Fruit fly (Drosophila melanogaster): ENCODE measurements around the gene robo2.

robo2 gene

DNA sequence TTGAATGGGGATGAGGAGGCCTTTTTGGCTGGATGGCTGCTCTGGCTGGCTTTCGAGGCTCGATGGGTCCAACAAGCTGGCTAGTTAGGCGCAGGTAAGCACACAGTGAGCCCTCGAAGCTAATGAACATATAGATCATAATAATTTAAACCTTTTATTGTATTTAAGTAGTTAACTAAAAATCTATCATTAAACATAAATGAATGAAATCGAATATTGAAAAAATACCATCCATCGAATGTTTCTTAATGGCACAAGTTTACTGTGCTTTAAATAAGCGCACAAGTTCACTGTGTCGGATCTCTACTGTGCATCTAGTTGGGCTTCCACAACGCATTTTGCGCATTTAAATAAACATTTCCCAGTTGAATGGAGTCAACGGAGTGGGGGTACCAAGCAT is 39.1 kb upstream of the robo2 start (continued):
- no peak for TF ChIP-seq CG8632 (GFP tag; optimal IDR thresholded peaks at IDR 0.05)
- peak; percentile 44 for TF ChIP-seq OdsH (GFP tag; optimal IDR thresholded peaks at IDR 0.05)
- TF ChIP-seq Met (GFP tag; optimal IDR thresholded peaks at IDR 0.05), result peak; percentile 2
- TF ChIP-seq CG1621 (tag; optimal IDR thresholded peaks at IDR 0.05), result peak; percentile 40
- no peak for TF ChIP-seq CG11902 (GFP tag; optimal IDR thresholded peaks at IDR 0.05)
- peak; percentile 54 for TF ChIP-seq spab (GFP tag; optimal IDR thresholded peaks at IDR 0.05)
- TF ChIP-seq vri (GFP tag; optimal IDR thresholded peaks at IDR 0.05), result no peak
- peak; percentile 26 for TF ChIP-seq Sox14 (GFP tag; optimal IDR thresholded peaks at IDR 0.05)
- peak; percentile 55 for TF ChIP-seq CG3032 (tag; optimal IDR thresholded peaks at IDR 0.05)
- peak; percentile 20 for TF ChIP-seq CG34406 (GFP tag; optimal IDR thresholded peaks at IDR 0.05)
- no peak for TF ChIP-seq Hr38 (GFP tag; optimal IDR thresholded peaks at IDR 0.05)
- peak; percentile 56 for TF ChIP-seq CG10669 (GFP tag; optimal IDR thresholded peaks at IDR 0.05)
- TF ChIP-seq CG3919 (GFP tag; optimal IDR thresholded peaks at IDR 0.05), result peak; percentile 57
- peak; percentile 53 for TF ChIP-seq CG32006 (GFP tag; optimal IDR thresholded peaks at IDR 0.05)
- no peak; the same call in 2 of the 3 replicates for TF ChIP-seq CG8119 (GFP tag; IDR thresholded peaks at IDR 0.05)
- no peak for TF ChIP-seq CG9139 (GFP tag; optimal IDR thresholded peaks at IDR 0.05)
- peak; percentile 30 for TF ChIP-seq CG4318 (GFP tag; optimal IDR thresholded peaks at IDR 0.05)
- no peak for TF ChIP-seq CG16779 (tag; optimal IDR thresholded peaks at IDR 0.05)
- peak; percentile 23 for TF ChIP-seq fd59A (GFP tag; optimal IDR thresholded peaks at IDR 0.05)
- TF ChIP-seq fd85E (GFP tag; optimal IDR thresholded peaks at IDR 0.05), result no peak
- peak in 1 of 2 experiments; percentile 38 for TF ChIP-seq salr (GFP tag; optimal IDR thresholded peaks at IDR 0.05)
- TF ChIP-seq Hr4 (GFP tag; optimal IDR thresholded peaks at IDR 0.05), result peak; percentile 41

DNA sequence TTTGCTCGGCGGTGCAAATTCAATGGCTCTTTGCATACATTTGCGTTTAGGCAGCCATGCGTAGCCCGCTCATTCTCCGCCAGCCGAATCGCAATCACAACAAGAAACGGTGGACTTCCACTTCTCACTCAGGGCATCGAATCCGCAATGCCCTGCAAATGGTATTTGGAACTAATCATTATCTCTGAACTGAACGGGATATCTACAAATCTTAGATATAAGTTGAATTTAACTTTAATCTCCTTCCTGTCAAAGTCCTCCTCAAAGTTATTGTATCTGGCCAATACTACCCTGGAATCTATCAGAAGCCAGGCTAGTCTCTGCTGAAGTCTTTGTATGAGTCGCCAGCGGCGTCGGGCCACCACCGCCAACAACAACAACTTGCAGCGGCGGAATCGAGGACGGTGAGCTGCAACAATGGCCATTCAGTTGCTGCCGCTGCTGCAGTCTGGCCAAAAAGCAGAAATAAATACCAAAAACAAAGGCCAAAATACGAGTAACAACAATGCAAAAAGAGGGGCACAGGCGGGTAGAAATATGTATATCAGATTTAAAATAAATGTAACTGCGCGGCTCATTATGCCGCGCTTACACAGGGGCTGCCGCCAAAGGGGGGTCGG is 38.4 kb upstream of the robo2 start:
- TF ChIP-seq Smox (GFP tag; optimal IDR thresholded peaks at IDR 0.05), result peak; percentile 43
- TF ChIP-seq CG11294 (GFP tag; IDR thresholded peaks at IDR 0.05), result peak; percentile 62
- TF ChIP-seq Hr38 (GFP tag; optimal IDR thresholded peaks at IDR 0.05), result no peak
- TF ChIP-seq CG6792 (GFP tag; optimal IDR thresholded peaks at IDR 0.05), result peak; percentile 58
- peak; percentile 51 for TF ChIP-seq cyc (GFP tag; optimal IDR thresholded peaks at IDR 0.05)
- TF ChIP-seq pdm3 (GFP tag; optimal IDR thresholded peaks at IDR 0.05), result peak; percentile 70
- peak; percentile 27 for TF ChIP-seq Sox15 (GFP tag; optimal IDR thresholded peaks at IDR 0.05)
- peak; percentile 81 for TF ChIP-seq CG32006 (GFP tag; optimal IDR thresholded peaks at IDR 0.05)
- TF ChIP-seq Lpt (GFP tag; optimal IDR thresholded peaks at IDR 0.05), result peak; percentile 55
- peak; percentile 48 for TF ChIP-seq CG7368 (GFP tag; optimal IDR thresholded peaks at IDR 0.05)
- TF ChIP-seq CG10631 (GFP tag; optimal IDR thresholded peaks at IDR 0.05), result peak; percentile 78
- TF ChIP-seq fd59A (GFP tag; optimal IDR thresholded peaks at IDR 0.05), result peak; percentile 65
- peak; percentile 43 for TF ChIP-seq CG31627 (GFP tag; optimal IDR thresholded peaks at IDR 0.05)
- peak; percentile 76 for TF ChIP-seq dsx (GFP tag; optimal IDR thresholded peaks at IDR 0.05; ENCODE audit: poor library complexity, severe bottlenecking)
- peak; percentile 29 for TF ChIP-seq CG8632 (GFP tag; optimal IDR thresholded peaks at IDR 0.05)
- TF ChIP-seq CG8119 (GFP tag; IDR thresholded peaks at IDR 0.05), result peak; percentile 75
- TF ChIP-seq Gug (GFP tag; IDR thresholded peaks at IDR 0.05), result peak; percentile 56
- peak in 1 of 2 experiments; percentile 58 for TF ChIP-seq ss (GFP tag; optimal IDR thresholded peaks at IDR 0.05)
- no peak for TF ChIP-seq Eip93F (GFP tag; optimal IDR thresholded peaks at IDR 0.05)
- TF ChIP-seq CG4318 (GFP tag; optimal IDR thresholded peaks at IDR 0.05), result peak; percentile 50
- TF ChIP-seq CG11762 (GFP tag; optimal IDR thresholded peaks at IDR 0.05; ENCODE audit: insufficient read depth), result peak; percentile 38
- no peak for TF ChIP-seq vri (GFP tag; optimal IDR thresholded peaks at IDR 0.05)
- TF ChIP-seq CG1621 (tag; optimal IDR thresholded peaks at IDR 0.05), result peak; percentile 71
- TF ChIP-seq CG6163 (GFP tag; IDR thresholded peaks at IDR 0.05), result peak; percentile 87
- TF ChIP-seq Hr4 (GFP tag; optimal IDR thresholded peaks at IDR 0.05), result peak; percentile 46
- TF ChIP-seq OdsH (GFP tag; optimal IDR thresholded peaks at IDR 0.05), result peak; percentile 70
- no peak for TF ChIP-seq Blimp-1 (GFP tag; optimal IDR thresholded peaks at IDR 0.05)
- peak; percentile 80 for TF ChIP-seq Ets96B (tag; optimal IDR thresholded peaks at IDR 0.05)
- TF ChIP-seq Hr39 (GFP tag; optimal IDR thresholded peaks at IDR 0.05), result peak; percentile 47
- peak; percentile 10 for TF ChIP-seq dac (GFP tag; optimal IDR thresholded peaks at IDR 0.05)
- peak; percentile 30 for TF ChIP-seq Met (GFP tag; optimal IDR thresholded peaks at IDR 0.05)
- peak; percentile 80 for TF ChIP-seq CG15336 (GFP tag; IDR thresholded peaks at IDR 0.05)
- TF ChIP-seq topi (GFP tag; optimal IDR thresholded peaks at IDR 0.05), result peak; percentile 39
- peak; percentile 51 for TF ChIP-seq CG6808 (GFP tag; optimal IDR thresholded peaks at IDR 0.05)
- TF ChIP-seq eg (GFP tag; IDR thresholded peaks at IDR 0.05), result peak; percentile 79
- TF ChIP-seq fd85E (GFP tag; optimal IDR thresholded peaks at IDR 0.05), result no peak
- peak; percentile 18 for TF ChIP-seq CG9139 (GFP tag; optimal IDR thresholded peaks at IDR 0.05)
- peak; percentile 47 for TF ChIP-seq CG34406 (GFP tag; optimal IDR thresholded peaks at IDR 0.05)
- TF ChIP-seq Sox102F (GFP tag; optimal IDR thresholded peaks at IDR 0.05), result no peak
